Worm (Caenorhabditis elegans): ENCODE results near the gene ser-1.

ser-1 gene

ce11 chrX:16564515-16565285, 14.8 kb upstream of the ser-1 start (continued):
- TF ChIP-seq mes-4 (tag; optimal IDR thresholded peaks at IDR 0.05) (no peak), nfya-1 (tag; optimal IDR thresholded peaks at IDR 0.05; ENCODE audit: borderline replicate concordance, insufficient read depth) (no peak), somi-1 (GFP tag; optimal IDR thresholded peaks at IDR 0.05) (no peak), tbp1 (GFP tag; optimal IDR thresholded peaks at IDR 0.05) (peak; percentile 50), Y53G8AR.9 (GFP tag; conservative IDR thresholded peaks at IDR 0.05) (0 out of 2 replicates have a peak, but pooled peaks have one; percentile 11), hrde-1 (tag; optimal IDR thresholded peaks at IDR 0.05; ENCODE audit: borderline replicate concordance) (no peak), ets-4 (GFP tag; optimal IDR thresholded peaks at IDR 0.05) (no peak), dpff-1 (tag; optimal IDR thresholded peaks at IDR 0.05) (peak; percentile 48), egl-44 (GFP tag; IDR thresholded peaks at IDR 0.05) (no peak), bed-2 (GFP tag; IDR thresholded peaks at IDR 0.05) (no peak), lin-35 (GFP tag; optimal IDR thresholded peaks at IDR 0.05) (no peak), rpc-1 (optimal IDR thresholded peaks at IDR 0.05) (no peak), rpc-1 (tag; optimal IDR thresholded peaks at IDR 0.05) (peak; percentile 17), attf-5 (GFP tag; optimal IDR thresholded peaks at IDR 0.05) (no peak), athp-1 (tag; optimal IDR thresholded peaks at IDR 0.05) (no peak), snpc-1.1 (tag; optimal IDR thresholded peaks at IDR 0.05; ENCODE audit: insufficient read depth) (peak; percentile 94), repo-1 (tag; optimal IDR thresholded peaks at IDR 0.05) (no peak), F49E8.2 (tag; optimal IDR thresholded peaks at IDR 0.05; ENCODE audit: insufficient read depth) (no peak), unc-130 (GFP tag; optimal IDR thresholded peaks at IDR 0.05) (no peak), hlh-26 (GFP tag; conservative IDR thresholded peaks at IDR 0.05) (no peak), F37B4.10 (GFP tag; IDR thresholded peaks at IDR 0.05) (no peak), zim-3 (tag; optimal IDR thresholded peaks at IDR 0.05) (no peak), lin-40 (tag; optimal IDR thresholded peaks at IDR 0.05) (no peak), ceh-58 (GFP tag; IDR thresholded peaks at IDR 0.05) (no peak), pbrm-1 (GFP tag; IDR thresholded peaks at IDR 0.05) (peak; percentile 48; the same call in 1 of the 2 replicates), let-526 (GFP tag; IDR thresholded peaks at IDR 0.05) (no peak), unc-62 (GFP tag; optimal IDR thresholded peaks at IDR 0.05) (no peak), snpc-3.4 (tag; optimal IDR thresholded peaks at IDR 0.05) (peak; percentile 94), C06A6.2 (GFP tag; conservative IDR thresholded peaks at IDR 0.05) (no peak), sea-2 (GFP tag; IDR thresholded peaks at IDR 0.05) (no peak), ceh-40 (GFP tag; IDR thresholded peaks at IDR 0.05) (no peak), nhr-179 (tag; optimal IDR thresholded peaks at IDR 0.05) (no peak), cebp-2 (GFP tag; IDR thresholded peaks at IDR 0.05) (no peak), ztf-25 (GFP tag; IDR thresholded peaks at IDR 0.05) (no peak), B0035.1 (tag; optimal IDR thresholded peaks at IDR 0.05) (no peak), madf-6 (GFP tag; IDR thresholded peaks at IDR 0.05) (peak; percentile 51; the same call in 1 of the 2 replicates)

- TF ChIP-seq F49E8.2 (tag; optimal IDR thresholded peaks at IDR 0.05; ENCODE audit: insufficient read depth) (no peak), let-526 (GFP tag; IDR thresholded peaks at IDR 0.05) (no peak), ceh-27 (GFP tag; optimal IDR thresholded peaks at IDR 0.05) (no peak), lin-54 (GFP tag; optimal IDR thresholded peaks at IDR 0.05) (no peak), akir-1 (GFP tag; optimal IDR thresholded peaks at IDR 0.05) (no peak), K12H6.12 (tag; optimal IDR thresholded peaks at IDR 0.05) (no peak), snpc-4 (GFP tag; optimal IDR thresholded peaks at IDR 0.05) (peak; percentile 94), snpc-4 (tag; optimal IDR thresholded peaks at IDR 0.05) (peak; percentile 63 to 96 (median 90)), snpc-1.1 (tag; optimal IDR thresholded peaks at IDR 0.05; ENCODE audit: insufficient read depth) (peak; percentile 94), snpc-3.4 (tag; optimal IDR thresholded peaks at IDR 0.05) (peak; percentile 92), nhr-27 (tag; optimal IDR thresholded peaks at IDR 0.05) (no peak), snpc-1.3 (tag; optimal IDR thresholded peaks at IDR 0.05; ENCODE audit: insufficient read depth) (peak; percentile 78), ztf-6 (GFP tag; IDR thresholded peaks at IDR 0.05) (no peak), tbp1 (GFP tag; optimal IDR thresholded peaks at IDR 0.05) (peak; percentile 43), hmg-1.2 (GFP tag; IDR thresholded peaks at IDR 0.05) (peak; percentile 62), B0019.2 (GFP tag; conservative IDR thresholded peaks at IDR 0.05) (no peak), attf-6 (GFP tag; IDR thresholded peaks at IDR 0.05) (peak; percentile 59; the same call in 1 of the 2 replicates)
Measured at ce11 chrX:16565781-16566180, 13.8 kb upstream of the ser-1 start.

Measured in whole organism, young adult.